Fruit fly (Drosophila melanogaster) S2 (cell line): Measurements from ENCODE around the gene CG14891.

ENCODE experiments used
- CG8478 ChIP-seq: fragments of >200 bp; optimal IDR thresholded peaks from 2 replicates; lab custom pipeline; 2018
- CTCF ChIP-seq, 2 experiments: fragments of >200 bp; optimal IDR thresholded peaks; 2 replicates each; lab custom pipeline; 2018

- TF ChIP-seq CTCF (optimal IDR thresholded peaks at IDR 0.05; lab: Kevin White, UChicago) (no peak), CG8478 (lab: Kevin White, UChicago) (no peak)
These were observed 33.4 kb downstream of the CG14891 start, which contains the start of gene CG10345 for dm6 chr3R:16604715-16605114.
